Fruit fly (Drosophila melanogaster): ENCODE results near the gene CG43783.

DNA sequence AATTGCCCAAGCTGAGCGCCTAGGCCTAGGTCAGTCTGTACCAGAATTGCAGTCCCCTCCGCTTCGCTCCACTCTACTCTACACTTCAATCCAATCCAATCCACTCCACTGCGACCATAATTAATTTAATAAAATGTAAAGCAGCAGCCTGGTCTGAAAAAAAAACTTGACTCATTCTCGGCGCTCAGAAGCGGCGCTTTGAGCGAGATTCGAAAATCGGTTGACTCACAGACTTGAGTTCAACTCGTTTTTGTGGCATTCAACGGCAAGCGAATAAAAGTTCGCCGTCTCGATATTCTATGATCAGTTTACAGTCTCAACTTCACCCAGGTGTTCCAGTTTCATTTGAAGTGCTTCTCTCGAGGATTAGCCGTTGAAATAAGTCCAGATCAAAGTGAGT lies 27.4 kb upstream of the CG43783 start, which contains the start of gene CG13314:
- TF ChIP-seq Dll (optimal IDR thresholded peaks at IDR 0.05) (no peak), EcR (GFP tag; optimal IDR thresholded peaks at IDR 0.05) (no peak), pan (optimal IDR thresholded peaks at IDR 0.05) (no peak)

All from whole organism.